Worm (Caenorhabditis elegans): ENCODE measurements around the gene dhs-22.

ce11 chrV:14380242-14380641, 41.0 kb downstream of the dhs-22 start:
- TF ChIP-seq B0035.1 (tag; optimal IDR thresholded peaks at IDR 0.05), result no peak
- no peak for TF ChIP-seq T07F8.4 (tag; optimal IDR thresholded peaks at IDR 0.05)
- no peak for TF ChIP-seq madf-8 (GFP tag; conservative IDR thresholded peaks at IDR 0.05)
- TF ChIP-seq nhr-179 (tag; optimal IDR thresholded peaks at IDR 0.05), result no peak
- no peak for TF ChIP-seq egl-44 (GFP tag; IDR thresholded peaks at IDR 0.05)
- no peak for TF ChIP-seq attf-6 (GFP tag; IDR thresholded peaks at IDR 0.05)
